Fruit fly (Drosophila melanogaster) whole organism, wandering third instar larva: Measurements from ENCODE around the gene Reck.

Source experiments
- Dfd ChIP-seq: fragments of >200 bp; optimal IDR thresholded peaks from 2 replicates; lab custom pipeline; 2017; ENCODE audit warnings: missing biosample characterization, missing genetic modification characterization
- Myc ChIP-seq: fragments of >200 bp; optimal IDR thresholded peaks from 2 replicates; lab custom pipeline; 2017
- h ChIP-seq: fragments of 200-800 bp; sonication (Bioruptor generic); optimal IDR thresholded peaks from 3 replicates; lab custom pipeline; 2016; ENCODE audit warnings: missing biosample characterization, mild to moderate bottlenecking, missing genetic modification characterization
- usp ChIP-seq: fragments of >200 bp; optimal IDR thresholded peaks from 2 replicates; lab custom pipeline; 2017; ENCODE audit warnings: missing biosample characterization, missing genetic modification characterization

DNA sequence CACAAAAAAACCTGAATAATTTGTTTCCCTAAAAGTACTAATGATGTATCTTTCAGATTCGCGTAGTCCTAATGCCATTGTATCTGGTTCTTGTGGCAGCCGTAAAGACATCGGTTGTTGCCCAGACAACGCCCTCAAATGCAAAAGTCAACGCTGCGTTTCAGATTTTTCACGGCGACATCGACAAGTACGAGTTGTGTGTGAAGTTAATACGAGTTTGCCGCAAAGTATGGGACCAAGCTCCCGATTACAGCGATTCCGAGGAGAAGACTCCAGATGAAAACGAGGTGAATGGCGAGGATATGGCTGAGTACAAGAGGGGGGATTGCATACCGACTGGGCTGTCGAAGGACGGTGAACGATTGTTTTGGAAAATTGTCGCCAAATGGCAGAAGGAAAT lies 33.8 kb downstream of the Reck start:
- TF ChIP-seq h (GFP tag; lab: Kevin White, UChicago) (no peak), usp (GFP tag; lab: Kevin White, UChicago) (no peak), Dfd (no peak), Myc (lab: Kevin White, UChicago) (no peak)
